Worm (Caenorhabditis elegans) whole organism, midembryonic: Measurements from ENCODE around the gene srx-102.

Experiments
- T22C8.4 ChIP-seq: fragments of 200-800 bp; sonication (Bioruptor generic); IDR thresholded peaks from 2 replicates; pipeline ENCODE4 v1.3.6; 2022; ENCODE audit warnings: missing genetic modification characterization, missing compliant biosample characterization
- cog-1 ChIP-seq: sonication (generic microtip); optimal IDR thresholded peaks from 2 replicates; lab custom pipeline; 2016; ENCODE audit warnings: missing genetic modification characterization, missing compliant biosample characterization
- flt-1 ChIP-seq: fragments of 200-800 bp; sonication (Bioruptor generic); IDR thresholded peaks from 2 replicates; pipeline ENCODE4 v1.3.6; 2022; ENCODE audit warnings: missing genetic modification characterization, missing compliant biosample characterization
- klf-2 ChIP-seq: fragments of 200-800 bp; sonication (Bioruptor generic); conservative IDR thresholded peaks from 2 replicates; pipeline ENCODE4 v1.3.6; 2022; ENCODE audit warnings: missing genetic modification reagents, missing genetic modification characterization, missing compliant biosample characterization
- med-1 ChIP-seq: sonication (generic microtip); optimal IDR thresholded peaks from 2 replicates; lab custom pipeline; 2017; ENCODE audit warnings: missing genetic modification characterization, mild to moderate bottlenecking, missing compliant biosample characterization, antibody characterized with exemption, missing genetic modification reagents; ENCODE audit not compliant: insufficient read depth
- ref-1 ChIP-seq: fragments of 200-800 bp; sonication (Bioruptor generic); conservative IDR thresholded peaks from 2 replicates; pipeline ENCODE4 v1.3.6; 2022; ENCODE audit warnings: missing genetic modification reagents, missing genetic modification characterization, missing compliant biosample characterization
- tab-1 ChIP-seq: fragments of 200-800 bp; sonication (Bioruptor generic); IDR thresholded peaks from 2 replicates; pipeline ENCODE4 v1.3.6; 2022; ENCODE audit warnings: missing genetic modification characterization, missing compliant biosample characterization
- ztf-23 ChIP-seq: fragments of 200-800 bp; sonication (Bioruptor generic); IDR thresholded peaks from 2 replicates; pipeline ENCODE4 v1.3.6; 2022; ENCODE audit warnings: missing genetic modification reagents, missing genetic modification characterization, missing compliant biosample characterization

DNA sequence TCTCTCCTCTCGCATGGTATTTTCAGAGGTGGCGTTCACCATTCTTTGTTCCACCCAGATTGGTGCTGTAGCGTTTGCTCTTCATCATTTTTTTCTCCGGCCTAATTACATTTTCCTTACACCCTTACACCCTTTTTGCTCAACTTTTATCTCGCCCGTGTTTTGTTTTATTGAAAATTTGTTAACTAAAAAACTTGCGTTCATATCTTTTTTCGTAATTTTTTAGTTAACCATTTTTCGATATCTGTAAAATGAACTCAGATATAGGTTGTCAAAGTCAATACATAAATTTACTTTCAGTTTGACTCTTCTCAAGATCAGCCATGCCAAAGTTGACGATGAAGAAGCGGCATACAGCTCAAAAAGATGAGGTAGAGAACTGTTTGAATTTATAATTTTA lies 47.0 kb upstream of the srx-102 start, which contains the start of gene F12E12.1:
- no peak for TF ChIP-seq flt-1 (GFP tag; lab: Robert Waterston, UW)
- TF ChIP-seq ref-1 (GFP tag; lab: Robert Waterston, UW) = no peak
- TF ChIP-seq cog-1 (tag; lab: Kevin White, UChicago) = no peak
- TF ChIP-seq ztf-23 (GFP tag; lab: Robert Waterston, UW) = no peak
- TF ChIP-seq T22C8.4 (GFP tag; lab: Robert Waterston, UW) = no peak
- TF ChIP-seq klf-2 = no peak
- TF ChIP-seq med-1 (GFP tag; lab: Kevin White, UChicago) = no peak
- no peak for TF ChIP-seq tab-1
